Fruit fly (Drosophila melanogaster) whole organism, embryonic: ENCODE results near the gene Indy.

Experiments used
- Asciz ChIP-seq: fragments of 200-800 bp; sonication (Bioruptor generic); optimal IDR thresholded peaks from 2 replicates; lab custom pipeline; 2017; ENCODE audit warnings: missing biosample characterization, mild to moderate bottlenecking, missing genetic modification characterization, missing genetic modification reagents
- CG12071 ChIP-seq: fragments of 200-800 bp; sonication (Bioruptor generic); optimal IDR thresholded peaks from 3 replicates; lab custom pipeline; 2018; ENCODE audit warnings: missing biosample characterization, mild to moderate bottlenecking, missing genetic modification characterization
- CG12942 ChIP-seq: fragments of 200-800 bp; sonication (Bioruptor generic); optimal IDR thresholded peaks from 3 replicates; lab custom pipeline; 2016; ENCODE audit warnings: missing biosample characterization, missing genetic modification characterization
- CG13123 ChIP-seq: fragments of 200-800 bp; sonication (Bioruptor generic); optimal IDR thresholded peaks from 2 replicates; lab custom pipeline; 2016; ENCODE audit warnings: missing biosample characterization, missing genetic modification characterization
- CG13287 ChIP-seq: fragments of 200-800 bp; sonication (Bioruptor generic); IDR thresholded peaks from 2 replicates; pipeline ENCODE4 v1.3.6; 2022; ENCODE audit warnings: missing biosample characterization, missing genetic modification characterization; ENCODE audit not compliant: partially characterized antibody
- CG14667 ChIP-seq: fragments of 200-800 bp; sonication (Bioruptor generic); IDR thresholded peaks from 2 replicates; pipeline ENCODE4 v1.3.6; 2022; ENCODE audit warnings: missing biosample characterization, missing genetic modification characterization
- CG14860 ChIP-seq: fragments of 200-800 bp; sonication (Bioruptor generic); IDR thresholded peaks from 3 replicates; pipeline ENCODE4 v1.3.6; 2022; ENCODE audit warnings: missing biosample characterization, missing genetic modification characterization; ENCODE audit not compliant: partially characterized antibody
- CG1529 ChIP-seq: fragments of 200-800 bp; sonication (Bioruptor generic); optimal IDR thresholded peaks from 3 replicates; lab custom pipeline; 2018; ENCODE audit warnings: missing biosample characterization, missing genetic modification characterization
- CG15479 ChIP-seq: fragments of 200-800 bp; sonication (Bioruptor generic); optimal IDR thresholded peaks from 3 replicates; lab custom pipeline; 2019; ENCODE audit warnings: missing biosample characterization, mild to moderate bottlenecking, missing genetic modification characterization, moderate library complexity
- CG2116 ChIP-seq: fragments of 200-800 bp; sonication (Bioruptor generic); optimal IDR thresholded peaks from 3 replicates; lab custom pipeline; 2018; ENCODE audit warnings: missing biosample characterization, mild to moderate bottlenecking, missing genetic modification characterization
- CG42726 ChIP-seq: fragments of 200-800 bp; sonication (Bioruptor generic); IDR thresholded peaks from 2 replicates; pipeline ENCODE4 v1.3.6; 2022; ENCODE audit warnings: missing biosample characterization, missing genetic modification characterization; ENCODE audit not compliant: partially characterized antibody
- CG4360 ChIP-seq: fragments of 200-800 bp; sonication (Bioruptor generic); IDR thresholded peaks from 2 replicates; pipeline ENCODE4 v1.3.6; 2022; ENCODE audit warnings: missing biosample characterization, missing genetic modification characterization
- CG4707 ChIP-seq: fragments of 200-800 bp; sonication (Bioruptor generic); optimal IDR thresholded peaks from 2 replicates; lab custom pipeline; 2018; ENCODE audit warnings: missing biosample characterization, mild to moderate bottlenecking, missing genetic modification characterization, moderate library complexity
- CG5245 ChIP-seq: fragments of 200-800 bp; sonication (Bioruptor generic); optimal IDR thresholded peaks from 3 replicates; lab custom pipeline; 2016; ENCODE audit warnings: missing biosample characterization, missing genetic modification characterization
- CG6175 ChIP-seq: fragments of 200-800 bp; sonication (Bioruptor generic); IDR thresholded peaks from 3 replicates; pipeline ENCODE4 v1.3.6; 2022; ENCODE audit warnings: missing biosample characterization, missing genetic modification characterization
- CG8089 ChIP-seq: fragments of 200-800 bp; sonication (Bioruptor generic); optimal IDR thresholded peaks from 3 replicates; lab custom pipeline; 2016; ENCODE audit warnings: missing biosample characterization, missing genetic modification characterization
- CG8290 ChIP-seq, 3 experiments: fragments of 200-800 bp; sonication (Bioruptor generic); optimal IDR thresholded peaks; 2 replicates each; lab custom pipeline; 2016 to 2019; ENCODE audit warnings: missing biosample characterization in 3 of 3, missing genetic modification characterization in 3 of 3, mild to moderate bottlenecking in 2 of 3, moderate library complexity in 1 of 3
- CG8765 ChIP-seq: fragments of 200-800 bp; sonication (Bioruptor generic); IDR thresholded peaks from 2 replicates; pipeline ENCODE4 v1.3.6; 2022; ENCODE audit warnings: missing biosample characterization, missing genetic modification characterization
- CG9932 ChIP-seq: fragments of 200-800 bp; sonication (Bioruptor generic); IDR thresholded peaks from 2 replicates; pipeline ENCODE4 v1.3.6; 2022; ENCODE audit warnings: missing biosample characterization, missing genetic modification characterization
- Dip2 ChIP-seq: fragments of 200-800 bp; sonication (Bioruptor generic); IDR thresholded peaks from 2 replicates; pipeline ENCODE4 v1.3.6; 2022; ENCODE audit warnings: missing biosample characterization, missing genetic modification characterization
- Dll ChIP-seq: fragments of 200-800 bp; sonication (Bioruptor generic); IDR thresholded peaks from 4 replicates; pipeline ENCODE4 v1.3.6; 2022; ENCODE audit warnings: missing biosample characterization, missing genetic modification characterization; ENCODE audit not compliant: partially characterized antibody
- E2f1 ChIP-seq: fragments of 200-800 bp; sonication (Bioruptor generic); IDR thresholded peaks from 2 replicates; pipeline ENCODE4 v1.3.6; 2022; ENCODE audit warnings: missing biosample characterization, missing genetic modification characterization
- Elba2 ChIP-seq: fragments of 200-800 bp; sonication (Bioruptor generic); optimal IDR thresholded peaks from 3 replicates; lab custom pipeline; 2016; ENCODE audit warnings: missing biosample characterization, missing genetic modification characterization
- Hey ChIP-seq: fragments of 200-800 bp; sonication (Bioruptor generic); optimal IDR thresholded peaks from 3 replicates; lab custom pipeline; 2018; ENCODE audit warnings: missing biosample characterization, mild to moderate bottlenecking, missing genetic modification characterization
- Hr78 ChIP-seq, 2 experiments: fragments of 200-800 bp in 1 of 2; fragments of >200 bp in 1 of 2; sonication (Bioruptor generic) in 1 of 2; optimal IDR thresholded peaks; 2 replicates each; lab custom pipeline; 2017 to 2019; ENCODE audit warnings: missing biosample characterization in 2 of 2, missing genetic modification characterization in 2 of 2, mild to moderate bottlenecking in 1 of 2, moderate library complexity in 1 of 2
- Kr ChIP-seq: fragments of 200-800 bp; sonication (Bioruptor generic); optimal IDR thresholded peaks from 2 replicates; lab custom pipeline; 2017; ENCODE audit warnings: missing biosample characterization, mild to moderate bottlenecking, missing genetic modification characterization
- Oli ChIP-seq: fragments of 200-800 bp; sonication (Bioruptor generic); optimal IDR thresholded peaks from 2 replicates; lab custom pipeline; 2018; ENCODE audit warnings: missing biosample characterization, mild to moderate bottlenecking, missing genetic modification characterization, moderate library complexity
- PHDP ChIP-seq: fragments of 200-800 bp; sonication (Bioruptor generic); optimal IDR thresholded peaks from 3 replicates; lab custom pipeline; 2018; ENCODE audit warnings: missing biosample characterization, mild to moderate bottlenecking, missing genetic modification characterization, moderate library complexity
- Sry-β ChIP-seq: fragments of 200-800 bp; sonication (Bioruptor generic); optimal IDR thresholded peaks from 2 replicates; lab custom pipeline; 2018; ENCODE audit warnings: missing biosample characterization, mild to moderate bottlenecking, missing genetic modification characterization, moderate library complexity
- cg ChIP-seq: fragments of 200-800 bp; sonication (Bioruptor generic); optimal IDR thresholded peaks from 3 replicates; lab custom pipeline; 2019; ENCODE audit warnings: missing biosample characterization, mild to moderate bottlenecking, missing genetic modification characterization, moderate library complexity
- cwo ChIP-seq: fragments of 200-800 bp; sonication (Bioruptor generic); optimal IDR thresholded peaks from 3 replicates; lab custom pipeline; 2017; ENCODE audit warnings: missing biosample characterization, missing genetic modification characterization, mild to moderate bottlenecking, moderate library complexity, missing genetic modification reagents
- dmrt99B ChIP-seq: fragments of 200-800 bp; sonication (Bioruptor generic); optimal IDR thresholded peaks from 2 replicates; lab custom pipeline; 2018; ENCODE audit warnings: missing biosample characterization, mild to moderate bottlenecking, missing genetic modification characterization, moderate library complexity
- exex ChIP-seq: fragments of 200-800 bp; sonication (Bioruptor generic); optimal IDR thresholded peaks from 4 replicates; lab custom pipeline; 2018; ENCODE audit warnings: missing biosample characterization, mild to moderate bottlenecking, missing genetic modification characterization, moderate library complexity
- gfzf ChIP-seq: fragments of 200-800 bp; sonication (Bioruptor generic); optimal IDR thresholded peaks from 2 replicates; lab custom pipeline; 2016; ENCODE audit warnings: missing biosample characterization, mild to moderate bottlenecking, missing genetic modification characterization, moderate library complexity
- insv ChIP-seq, 2 experiments: fragments of 200-800 bp; sonication (Bioruptor generic); optimal IDR thresholded peaks; 3 replicates each; lab custom pipeline; 2016 to 2018; ENCODE audit warnings: missing biosample characterization in 2 of 2, missing genetic modification characterization in 2 of 2
- ken ChIP-seq: fragments of 200-800 bp; sonication (Bioruptor generic); IDR thresholded peaks from 3 replicates; pipeline ENCODE4 v1.3.6; 2022; ENCODE audit warnings: missing biosample characterization, missing genetic modification characterization
- sd ChIP-seq: fragments of 200-800 bp; sonication (Bioruptor generic); optimal IDR thresholded peaks from 3 replicates; lab custom pipeline; 2018; ENCODE audit warnings: missing biosample characterization, mild to moderate bottlenecking, missing genetic modification characterization, moderate library complexity
- sna ChIP-seq: fragments of 200-800 bp; sonication (Bioruptor generic); IDR thresholded peaks from 2 replicates; pipeline ENCODE4 v1.3.6; 2022; ENCODE audit warnings: missing biosample characterization, missing genetic modification characterization; ENCODE audit not compliant: partially characterized antibody
- stwl ChIP-seq: fragments of 200-800 bp; sonication (Bioruptor generic); optimal IDR thresholded peaks from 3 replicates; lab custom pipeline; 2018; ENCODE audit warnings: missing biosample characterization, mild to moderate bottlenecking, missing genetic modification characterization, moderate library complexity
- sug ChIP-seq: fragments of 200-800 bp; optimal IDR thresholded peaks from 2 replicates; lab custom pipeline; 2019; ENCODE audit warnings: missing biosample characterization, mild to moderate bottlenecking, missing genetic modification characterization, moderate library complexity
- trh ChIP-seq: fragments of 200-800 bp; sonication (Bioruptor generic); optimal IDR thresholded peaks from 2 replicates; lab custom pipeline; 2016; ENCODE audit warnings: missing biosample characterization, missing genetic modification characterization
- twi ChIP-seq: fragments of 200-800 bp; optimal IDR thresholded peaks from 2 replicates; lab custom pipeline; 2019; ENCODE audit warnings: missing biosample characterization, mild to moderate bottlenecking, missing genetic modification characterization, moderate library complexity
- zen ChIP-seq: fragments of 200-800 bp; sonication (Bioruptor generic); optimal IDR thresholded peaks from 3 replicates; lab custom pipeline; 2018; ENCODE audit warnings: missing biosample characterization, mild to moderate bottlenecking, missing genetic modification characterization, moderate library complexity

Gene Indy

DNA sequence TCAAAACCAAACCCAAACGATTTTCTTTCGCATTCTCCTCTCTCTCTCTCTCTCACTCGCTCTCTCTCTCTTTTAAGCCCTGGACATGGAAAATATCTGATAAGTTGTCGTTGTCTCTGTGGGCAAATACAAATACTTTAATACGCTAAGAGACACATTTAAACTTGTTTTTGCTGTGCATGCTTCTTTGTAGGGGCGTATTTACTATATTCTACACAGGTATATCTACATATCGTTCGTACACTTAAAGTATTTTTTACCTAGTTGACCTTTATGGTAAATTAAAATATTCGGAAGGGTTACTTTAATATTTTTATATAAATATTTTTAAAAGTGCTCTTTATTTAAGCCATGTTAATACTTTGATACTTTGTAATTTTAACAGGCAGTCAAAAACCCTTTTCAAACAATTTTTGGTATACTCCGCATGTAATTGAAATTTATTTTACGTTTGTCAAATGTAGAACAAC lies 240 bp upstream of the Indy start (continued):
- TF ChIP-seq dmrt99B (tag; lab: Kevin White, UChicago) (peak; percentile 24), CG8765 (no peak), Asciz (GFP tag; lab: Kevin White, UChicago) (peak; percentile 3), Hr78 (GFP tag; optimal IDR thresholded peaks at IDR 0.05; lab: Kevin White, UChicago) (peak in 1 of 2 experiments; percentile 22), CG5245 (GFP tag; lab: Kevin White, UChicago) (no peak), Hey (no peak), CG14860 (GFP tag; lab: Robert Waterston, UW) (peak; percentile 14; the same call in 1 of the 3 replicates), CG6175 (GFP tag; lab: Robert Waterston, UW) (no peak), Oli (no peak), sd (peak; percentile 46), CG13287 (GFP tag; lab: Robert Waterston, UW) (peak; percentile 34; the same call in 1 of the 2 replicates), PHDP (tag; lab: Kevin White, UChicago) (peak; percentile 15)

DNA sequence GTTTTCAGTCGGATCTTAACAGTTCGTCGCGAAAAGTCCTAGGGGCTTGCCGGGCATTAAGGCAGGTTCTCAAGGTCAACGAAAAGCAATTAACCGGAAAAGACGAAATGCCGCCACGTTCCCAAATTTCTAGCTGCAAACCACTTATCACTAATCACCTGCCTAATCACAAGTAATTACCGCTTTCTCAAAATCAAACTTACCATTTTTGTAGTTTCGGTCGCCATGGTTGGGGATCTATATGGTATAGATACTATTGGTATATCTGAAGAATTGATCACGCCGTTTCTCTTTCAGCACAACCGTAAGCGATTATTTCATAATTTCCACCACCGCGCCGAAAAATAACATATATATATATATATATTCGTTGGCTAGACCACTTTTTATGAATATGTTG lies 234 bp downstream of the Indy start:
- peak; percentile 61 for TF ChIP-seq zen (tag; lab: Kevin White, UChicago)
- TF ChIP-seq exex (tag; lab: Kevin White, UChicago) = peak; percentile 69
- TF ChIP-seq CG9932 = no peak

DNA sequence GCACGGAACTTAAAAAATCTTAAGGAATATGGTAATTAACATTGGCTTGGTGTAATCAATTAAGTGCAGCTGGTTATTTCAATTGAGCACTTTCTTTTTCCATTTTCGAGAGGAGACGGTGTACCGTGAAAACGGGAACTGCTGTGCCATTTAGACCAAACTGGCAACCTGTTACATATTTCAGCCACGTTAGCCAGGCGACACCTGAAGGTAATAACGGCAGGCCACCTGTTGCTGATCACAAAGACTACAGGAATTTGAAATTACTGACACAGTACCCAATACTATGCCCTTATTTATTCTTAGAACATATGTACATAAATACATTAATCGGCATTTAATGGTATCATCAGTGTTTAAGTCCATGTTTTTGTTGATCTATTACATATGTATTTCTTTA lies 3.8 kb downstream of the Indy start:
- TF ChIP-seq CG4707 (GFP tag; lab: Kevin White, UChicago) (no peak), CG42726 (GFP tag; lab: Robert Waterston, UW) (no peak), CG1529 (no peak), cwo (GFP tag; lab: Kevin White, UChicago) (no peak)

DNA sequence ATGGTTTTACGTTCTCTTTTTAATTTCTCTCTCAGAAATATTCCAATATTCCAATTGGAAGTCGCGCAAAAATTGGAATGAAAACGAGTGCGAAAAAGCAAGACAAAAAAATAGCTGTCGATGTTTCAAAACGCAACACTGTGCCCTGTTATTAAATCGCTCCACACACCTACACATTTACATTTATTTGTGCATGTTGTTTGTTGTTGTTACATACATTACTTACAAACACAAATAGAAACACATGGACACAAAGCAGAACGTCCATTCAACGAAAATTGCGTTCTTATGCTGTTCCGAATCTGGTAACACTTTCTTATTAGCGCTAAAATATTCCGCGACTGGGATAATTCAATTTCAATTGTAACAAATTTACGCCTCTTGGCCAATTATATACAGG lies 4.8 kb downstream of the Indy start:
- TF ChIP-seq stwl (tag; lab: Kevin White, UChicago) = peak; percentile 91
- TF ChIP-seq sna = 0 out of 2 replicates have a peak, but pooled peaks have one; percentile 15
- no peak for TF ChIP-seq CG12942 (GFP tag; lab: Kevin White, UChicago)
- peak; percentile 55; the same call in 1 of the 2 replicates for TF ChIP-seq CG4360 (GFP tag; lab: Robert Waterston, UW)
- peak; percentile 53 for TF ChIP-seq gfzf (GFP tag; lab: Kevin White, UChicago)
- no peak for TF ChIP-seq ken
- no peak for TF ChIP-seq CG8089 (GFP tag; lab: Kevin White, UChicago)
- no peak for TF ChIP-seq CG14667
- TF ChIP-seq Dip2 (GFP tag; lab: Robert Waterston, UW) = no peak
- TF ChIP-seq insv (GFP tag; optimal IDR thresholded peaks at IDR 0.05; lab: Kevin White, UChicago) = peak in 1 of 2 experiments; percentile 88
- no peak for TF ChIP-seq CG13123 (GFP tag; lab: Kevin White, UChicago)
- no peak for TF ChIP-seq CG8290 (GFP tag; optimal IDR thresholded peaks at IDR 0.05; lab: Kevin White, UChicago)
- TF ChIP-seq CG8290 (tag; optimal IDR thresholded peaks at IDR 0.05; lab: Kevin White, UChicago) = no peak
- TF ChIP-seq trh (GFP tag; lab: Kevin White, UChicago) = no peak
- TF ChIP-seq Elba2 (GFP tag; lab: Kevin White, UChicago) = peak; percentile 67
- TF ChIP-seq CG2116 (GFP tag; lab: Kevin White, UChicago) = peak; percentile 92
- TF ChIP-seq twi (tag; lab: Kevin White, UChicago) = peak; percentile 16
- no peak for TF ChIP-seq Kr
- peak; percentile 46 for TF ChIP-seq Sry-β (GFP tag; lab: Kevin White, UChicago)
- no peak for TF ChIP-seq CG12071 (GFP tag; lab: Kevin White, UChicago)
- TF ChIP-seq E2f1 (GFP tag; lab: Robert Waterston, UW) = no peak
- TF ChIP-seq sug (tag; lab: Kevin White, UChicago) = no peak
- TF ChIP-seq cg (GFP tag; lab: Kevin White, UChicago) = peak; percentile 73
- TF ChIP-seq Dll (GFP tag; lab: Robert Waterston, UW) = 0 out of 4 replicates have a peak, but pooled peaks have one; percentile 17
- peak; percentile 46 for TF ChIP-seq CG15479
